Worm (Caenorhabditis elegans): ENCODE results near the gene acp-2.

DNA sequence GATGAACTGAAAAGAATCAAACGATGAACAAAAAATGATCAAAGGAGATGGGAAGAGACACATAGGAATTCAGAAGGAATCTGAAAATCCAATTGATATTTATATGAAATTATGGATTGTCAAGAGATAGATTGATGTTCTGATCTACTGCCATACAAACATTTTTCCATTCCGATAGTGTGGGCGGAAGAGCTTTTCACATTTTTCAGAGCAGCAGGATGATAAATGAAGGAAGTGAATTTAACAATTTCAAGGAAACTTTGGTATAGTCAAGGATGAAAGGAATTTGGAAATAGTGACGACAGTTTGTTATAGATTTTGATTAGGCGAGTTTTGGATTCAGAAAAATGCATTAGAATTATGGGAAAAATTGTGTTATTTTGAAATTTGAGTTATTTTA is 26.6 kb downstream of the acp-2 start, which contains the start of gene ubc-24:
- TF ChIP-seq sdc-2 (tag; optimal IDR thresholded peaks at IDR 0.05) (no peak), nfya-1 (tag; optimal IDR thresholded peaks at IDR 0.05) (no peak), unc-42 (tag; optimal IDR thresholded peaks at IDR 0.05) (no peak), sox-4 (tag; optimal IDR thresholded peaks at IDR 0.05) (no peak), tbx-2 (tag; optimal IDR thresholded peaks at IDR 0.05) (no peak), elt-4 (tag; optimal IDR thresholded peaks at IDR 0.05) (no peak), hlh-6 (tag; optimal IDR thresholded peaks at IDR 0.05) (no peak), ceh-6 (GFP tag; optimal IDR thresholded peaks at IDR 0.05) (no peak), rnt-1 (tag; optimal IDR thresholded peaks at IDR 0.05) (no peak)

All from whole organism, late embryonic.